Fruit fly (Drosophila melanogaster): ENCODE results near the gene Spg7.

Spg7 gene

dm6 chrX:2714730-2715129, 16.7 kb upstream of the Spg7 start (continued):
- TF ChIP-seq CG17802 (tag; optimal IDR thresholded peaks at IDR 0.05) (no peak), tin (GFP tag; optimal IDR thresholded peaks at IDR 0.05) (no peak), Spps (tag; optimal IDR thresholded peaks at IDR 0.05) (no peak), crol (GFP tag; IDR thresholded peaks at IDR 0.05) (no peak), Max (GFP tag; optimal IDR thresholded peaks at IDR 0.05) (no peak), CG4360 (GFP tag; IDR thresholded peaks at IDR 0.05) (no peak), CG17612 (GFP tag; IDR thresholded peaks at IDR 0.05) (no peak), CG15011 (GFP tag; optimal IDR thresholded peaks at IDR 0.05) (no peak), Sox100B (GFP tag; optimal IDR thresholded peaks at IDR 0.05) (no peak), Dp (GFP tag; optimal IDR thresholded peaks at IDR 0.05) (peak; percentile 71), CG13296 (GFP tag; optimal IDR thresholded peaks at IDR 0.05) (no peak), hkb (optimal IDR thresholded peaks at IDR 0.05) (no peak), hkb (GFP tag; IDR thresholded peaks at IDR 0.05) (no peak), CG4707 (GFP tag; optimal IDR thresholded peaks at IDR 0.05) (no peak), da (GFP tag; optimal IDR thresholded peaks at IDR 0.05) (no peak), lola (GFP tag; optimal IDR thresholded peaks at IDR 0.05) (no peak), pnt (GFP tag; optimal IDR thresholded peaks at IDR 0.05) (no peak), CG6854 (GFP tag; optimal IDR thresholded peaks at IDR 0.05) (no peak), CG15601 (tag; optimal IDR thresholded peaks at IDR 0.05) (no peak), ci (GFP tag; IDR thresholded peaks at IDR 0.05) (no peak), CG34376 (GFP tag; optimal IDR thresholded peaks at IDR 0.05) (no peak), Pdp1 (GFP tag; optimal IDR thresholded peaks at IDR 0.05) (no peak), CG3065 (GFP tag; optimal IDR thresholded peaks at IDR 0.05) (no peak), CG8089 (GFP tag; optimal IDR thresholded peaks at IDR 0.05) (no peak), cad (GFP tag; optimal IDR thresholded peaks at IDR 0.05) (no peak), grau (tag; optimal IDR thresholded peaks at IDR 0.05) (no peak), cg (GFP tag; optimal IDR thresholded peaks at IDR 0.05) (no peak), CG16779 (GFP tag; IDR thresholded peaks at IDR 0.05) (no peak), lilli (GFP tag; optimal IDR thresholded peaks at IDR 0.05) (peak; percentile 14), D19A (tag; optimal IDR thresholded peaks at IDR 0.05) (no peak), HLH3B (GFP tag; IDR thresholded peaks at IDR 0.05) (no peak), so (GFP tag; IDR thresholded peaks at IDR 0.05) (no peak), kah (GFP tag; optimal IDR thresholded peaks at IDR 0.05) (no peak), CG13287 (GFP tag; IDR thresholded peaks at IDR 0.05; ENCODE audit: partially characterized antibody) (peak; percentile 62), CG2199 (GFP tag; IDR thresholded peaks at IDR 0.05) (no peak), maf-S (GFP tag; optimal IDR thresholded peaks at IDR 0.05) (no peak), zfh1 (GFP tag; IDR thresholded peaks at IDR 0.05) (no peak), hb (GFP tag; IDR thresholded peaks at IDR 0.05; ENCODE audit: partially characterized antibody) (no peak), CG7745 (tag; optimal IDR thresholded peaks at IDR 0.05) (no peak), Ets65A (GFP tag) (peak; percentile 64), CG31365 (tag; optimal IDR thresholded peaks at IDR 0.05) (no peak), Med (GFP tag) (peak; percentile 46), chn (GFP tag; optimal IDR thresholded peaks at IDR 0.05) (no peak), gcm2 (GFP tag; optimal IDR thresholded peaks at IDR 0.05) (no peak), Hmr (GFP tag; optimal IDR thresholded peaks at IDR 0.05) (no peak), Oli (tag; optimal IDR thresholded peaks at IDR 0.05) (no peak), tap (tag; optimal IDR thresholded peaks at IDR 0.05) (no peak), CG11085 (GFP tag; IDR thresholded peaks at IDR 0.05) (no peak), cato (GFP tag; optimal IDR thresholded peaks at IDR 0.05; ENCODE audit: borderline replicate concordance) (no peak), CG8359 (GFP tag; optimal IDR thresholded peaks at IDR 0.05; ENCODE audit: borderline replicate concordance) (no peak), Dip3 (GFP tag; optimal IDR thresholded peaks at IDR 0.05) (no peak), CG7271 (tag; optimal IDR thresholded peaks at IDR 0.05) (no peak)

Data from whole organism, embryonic.